Worm (Caenorhabditis elegans): Measurements from ENCODE around the gene C32D5.11.

The C32D5.11 gene

ce11 chrII:6306125-6306524 is 49.1 kb downstream of the C32D5.11 start, which contains the start of gene C29F5.8:
Gene C29F5.8 (plus strand): TSS chrII:6306425.
- TF ChIP-seq unc-62 (GFP tag; optimal IDR thresholded peaks at IDR 0.05): no peak

- no peak for TF ChIP-seq unc-62 (GFP tag; optimal IDR thresholded peaks at IDR 0.05)
These were observed 52.0 kb downstream of the C32D5.11 start, which contains the start of gene C29F5.1 for ce11 chrII:6303209-6303740. Gene C29F5.1 (plus strand): TSS chrII:6303525.
